Worm (Caenorhabditis elegans): ENCODE measurements around the gene srh-283.

The srh-283 gene

ce11 chrV:17765077-17765476 is at the start of gene srh-283, which contains the start of gene C47A10.16:
Gene srh-283, plus strand, starts transcription at chrV:17765348.
Gene C47A10.16, minus strand, starts transcription at chrV:17765177.
- no peak for TF ChIP-seq nhr-232 (tag; optimal IDR thresholded peaks at IDR 0.05)
- TF ChIP-seq unc-55 (GFP tag; optimal IDR thresholded peaks at IDR 0.05) = no peak
- TF ChIP-seq T23F11.4 (GFP tag; optimal IDR thresholded peaks at IDR 0.05) = no peak
- no peak for TF ChIP-seq syd-9 (tag; optimal IDR thresholded peaks at IDR 0.05)
- no peak for TF ChIP-seq hlh-8 (tag; optimal IDR thresholded peaks at IDR 0.05)
- no peak for TF ChIP-seq ceh-24 (tag; optimal IDR thresholded peaks at IDR 0.05)
- TF ChIP-seq unc-86 (tag; optimal IDR thresholded peaks at IDR 0.05) = no peak

DNA sequence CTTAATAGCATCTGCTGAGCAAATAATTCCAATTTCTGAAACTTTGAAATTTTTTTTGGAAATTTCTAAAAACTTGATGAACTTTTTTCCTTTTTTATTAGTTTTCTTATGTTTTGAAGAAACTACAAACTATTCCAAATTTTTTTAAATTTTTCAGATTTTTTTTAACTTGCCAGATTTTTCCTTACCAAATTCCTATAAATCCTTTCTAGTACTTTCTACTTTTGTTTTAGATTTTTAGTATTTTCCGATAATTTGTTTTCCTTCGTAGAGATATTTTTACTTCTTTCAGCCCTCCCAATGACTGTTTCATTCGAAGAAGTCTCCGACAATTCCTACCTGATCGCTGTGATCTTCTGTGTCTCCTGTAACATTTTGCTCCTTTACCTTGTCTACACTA is 46.5 kb upstream of the srh-283 start, which contains the start of gene str-77:
Gene str-77, plus strand, starts transcription at position 301 of the 400 bp plus-strand sequence.
- TF ChIP-seq sox-4 (tag; optimal IDR thresholded peaks at IDR 0.05) = no peak
- TF ChIP-seq npax-4 (tag; optimal IDR thresholded peaks at IDR 0.05) = no peak
- TF ChIP-seq ceh-34 (tag; optimal IDR thresholded peaks at IDR 0.05) = no peak
- TF ChIP-seq elt-4 (tag; optimal IDR thresholded peaks at IDR 0.05) = no peak
- no peak for TF ChIP-seq ceh-18 (tag; optimal IDR thresholded peaks at IDR 0.05)
- TF ChIP-seq pqm-1 (tag; optimal IDR thresholded peaks at IDR 0.05) = no peak
- TF ChIP-seq ref-2 (tag; optimal IDR thresholded peaks at IDR 0.05) = no peak
- no peak for TF ChIP-seq T23F11.4 (GFP tag; optimal IDR thresholded peaks at IDR 0.05)
- TF ChIP-seq ceh-48 (tag; optimal IDR thresholded peaks at IDR 0.05) = no peak
- no peak for TF ChIP-seq sdc-2 (tag; optimal IDR thresholded peaks at IDR 0.05)
- no peak for TF ChIP-seq tbx-7 (tag; optimal IDR thresholded peaks at IDR 0.05)
- TF ChIP-seq unc-3 (GFP tag; conservative IDR thresholded peaks at IDR 0.05) = no peak
- TF ChIP-seq unc-3 (tag; optimal IDR thresholded peaks at IDR 0.05) = no peak
- TF ChIP-seq pax-1 (tag; optimal IDR thresholded peaks at IDR 0.05) = no peak
- TF ChIP-seq ahr-1 (tag; optimal IDR thresholded peaks at IDR 0.05) = no peak
- no peak for TF ChIP-seq lim-6 (tag; optimal IDR thresholded peaks at IDR 0.05)
- no peak for TF ChIP-seq dmd-4 (tag; optimal IDR thresholded peaks at IDR 0.05; ENCODE audit: borderline replicate concordance)

- TF ChIP-seq ama-1 (optimal IDR thresholded peaks at IDR 0.05) (no peak), unc-42 (tag; optimal IDR thresholded peaks at IDR 0.05) (no peak), lim-6 (tag; optimal IDR thresholded peaks at IDR 0.05) (no peak), pha-4 (tag; optimal IDR thresholded peaks at IDR 0.05) (no peak), elt-2 (tag; optimal IDR thresholded peaks at IDR 0.05) (peak; percentile 83), ztf-16 (tag; optimal IDR thresholded peaks at IDR 0.05) (no peak), fax-1 (tag; optimal IDR thresholded peaks at IDR 0.05) (no peak)
Observed at ce11 chrV:17721709-17722108, 43.4 kb upstream of the srh-283 start.

DNA sequence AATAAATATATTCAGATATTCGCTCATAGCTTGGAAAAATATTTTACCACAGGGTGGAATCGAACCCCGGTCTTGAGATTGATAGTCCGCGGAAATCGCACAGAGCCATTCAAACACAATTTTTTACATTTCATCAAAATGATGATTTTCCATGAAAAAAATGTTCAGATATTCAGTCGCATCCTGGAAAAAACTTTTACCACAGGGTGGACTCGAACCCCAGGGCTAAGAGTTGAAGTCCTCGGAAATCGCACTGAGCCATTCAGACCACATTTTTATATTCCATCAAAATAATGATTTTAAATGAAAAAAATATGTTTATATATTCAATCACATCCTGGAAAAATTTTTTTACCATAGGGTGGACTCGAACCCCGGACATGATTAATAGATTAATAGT is 42.6 kb upstream of the srh-283 start:
- TF ChIP-seq odd-2 (tag; optimal IDR thresholded peaks at IDR 0.05) (no peak), hlh-15 (tag; optimal IDR thresholded peaks at IDR 0.05) (no peak), ceh-34 (tag; optimal IDR thresholded peaks at IDR 0.05) (no peak), npax-4 (tag; optimal IDR thresholded peaks at IDR 0.05) (no peak), ztf-16 (tag; optimal IDR thresholded peaks at IDR 0.05) (no peak), ceh-19 (GFP tag; optimal IDR thresholded peaks at IDR 0.05) (no peak), hlh-8 (tag; optimal IDR thresholded peaks at IDR 0.05) (no peak), C38D4.7 (GFP tag; optimal IDR thresholded peaks at IDR 0.05) (no peak), hlh-6 (tag; optimal IDR thresholded peaks at IDR 0.05) (no peak)

DNA sequence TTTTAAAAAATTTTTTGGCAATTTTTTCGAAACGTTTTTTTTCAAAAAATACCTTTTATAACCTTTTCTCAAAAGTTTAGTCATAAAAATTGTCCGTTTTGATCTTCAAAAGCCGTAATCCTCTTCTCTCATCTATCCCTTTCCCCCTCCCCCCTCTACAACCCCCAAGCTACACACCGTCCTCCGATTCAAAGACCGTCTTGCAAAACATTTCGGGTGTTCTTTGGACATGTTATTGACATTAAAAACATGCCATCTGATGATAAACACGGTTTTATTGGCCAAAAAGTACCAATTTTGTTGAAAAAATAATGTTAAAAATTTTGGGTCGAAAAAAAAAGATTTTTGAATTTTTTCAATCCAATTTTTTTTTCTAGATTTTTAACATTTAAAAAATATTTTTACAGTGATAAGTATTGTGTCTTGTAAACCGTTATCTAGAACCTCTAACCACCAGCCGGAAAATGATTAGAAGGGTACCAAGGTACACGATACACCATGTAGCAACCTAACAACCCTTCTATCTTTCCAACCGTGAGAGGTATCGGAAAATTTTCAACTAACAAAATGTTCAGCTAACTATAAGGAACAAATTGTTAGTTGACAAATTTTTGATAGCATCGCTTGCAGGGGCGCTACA is 41.9 kb upstream of the srh-283 start:
- TF ChIP-seq sdc-2 (tag; optimal IDR thresholded peaks at IDR 0.05) = no peak
- TF ChIP-seq elt-2 (tag; optimal IDR thresholded peaks at IDR 0.05) = peak; percentile 18
- no peak for TF ChIP-seq C08G9.2 (tag; optimal IDR thresholded peaks at IDR 0.05)
- TF ChIP-seq madf-2 (tag; optimal IDR thresholded peaks at IDR 0.05) = no peak

Measured in whole organism, late embryonic.